Worm (Caenorhabditis elegans) whole organism, L2 larva: ENCODE results near the gene F21C10.9.

Experiments
- C34F6.9 ChIP-seq: fragments of 150-350 bp; optimal IDR thresholded peaks from 2 replicates; lab custom pipeline; 2014; ENCODE audit warnings: missing biosample characterization, missing genetic modification characterization
- F13H6.1 ChIP-seq: sonication (generic microtip); optimal IDR thresholded peaks from 2 replicates; lab custom pipeline; 2016; ENCODE audit warnings: missing genetic modification characterization, missing compliant biosample characterization
- R02D3.7 ChIP-seq: fragments of 150-350 bp; optimal IDR thresholded peaks from 2 replicates; lab custom pipeline; 2014; ENCODE audit warnings: missing biosample characterization, missing genetic modification characterization
- Y55F3AM.14 ChIP-seq: fragments of 200-800 bp; sonication (Bioruptor generic); optimal IDR thresholded peaks from 2 replicates; lab custom pipeline; 2018; ENCODE audit warnings: mild to moderate bottlenecking, missing genetic modification characterization, missing compliant biosample characterization
- ZK546.5 ChIP-seq: sonication (generic microtip); optimal IDR thresholded peaks from 2 replicates; lab custom pipeline; 2017; ENCODE audit warnings: missing biosample characterization, missing genetic modification characterization
- ceh-16 ChIP-seq: fragments of 150-350 bp; optimal IDR thresholded peaks from 2 replicates; lab custom pipeline; 2014; ENCODE audit warnings: missing biosample characterization, missing genetic modification characterization
- crh-2 ChIP-seq: sonication (generic microtip); optimal IDR thresholded peaks from 2 replicates; lab custom pipeline; 2017; ENCODE audit warnings: missing biosample characterization, missing genetic modification characterization
- dmd-4 ChIP-seq: sonication (generic microtip); optimal IDR thresholded peaks from 2 replicates; lab custom pipeline; 2017; ENCODE audit warnings: missing biosample characterization, missing genetic modification characterization
- fos-1 ChIP-seq: fragments of 150-350 bp; optimal IDR thresholded peaks from 2 replicates; lab custom pipeline; 2014; ENCODE audit warnings: missing biosample characterization, missing genetic modification characterization
- gmeb-1 ChIP-seq: fragments of 150-350 bp; optimal IDR thresholded peaks from 2 replicates; lab custom pipeline; 2014; ENCODE audit warnings: missing biosample characterization, missing genetic modification characterization
- lin-11 ChIP-seq: fragments of 150-350 bp; sonication (generic microtip); optimal IDR thresholded peaks from 2 replicates; lab custom pipeline; 2014; ENCODE audit warnings: missing biosample characterization, missing genetic modification characterization, inconsistent platforms, mixed read lengths
- lin-39 ChIP-seq: fragments of 150-350 bp; optimal IDR thresholded peaks from 2 replicates; lab custom pipeline; 2014; ENCODE audit warnings: missing biosample characterization, missing genetic modification reagents, missing genetic modification characterization
- lsy-2 ChIP-seq, 2 experiments: fragments of 150-350 bp in 1 of 2; sonication (generic microtip) in 1 of 2; optimal IDR thresholded peaks; 2 replicates each; lab custom pipeline; 2014 to 2017; ENCODE audit warnings: missing biosample characterization in 2 of 2, missing genetic modification characterization in 2 of 2
- mbf-1 ChIP-seq: sonication (generic microtip); optimal IDR thresholded peaks from 2 replicates; lab custom pipeline; 2017; ENCODE audit warnings: missing biosample characterization, missing genetic modification characterization
- mdl-1 ChIP-seq, 2 experiments: fragments of 150-350 bp in 1 of 2; sonication (generic microtip) in 1 of 2; optimal IDR thresholded peaks; 2 replicates each; lab custom pipeline; 2017; ENCODE audit warnings: missing biosample characterization in 2 of 2, missing genetic modification characterization in 2 of 2
- nhr-10 ChIP-seq: sonication (generic microtip); optimal IDR thresholded peaks from 2 replicates; lab custom pipeline; 2017; ENCODE audit warnings: missing biosample characterization, missing genetic modification characterization
- nhr-11 ChIP-seq: fragments of 150-350 bp; optimal IDR thresholded peaks from 2 replicates; lab custom pipeline; 2014; ENCODE audit warnings: missing biosample characterization, missing genetic modification characterization
- nhr-12 ChIP-seq: fragments of 150-350 bp; optimal IDR thresholded peaks from 2 replicates; lab custom pipeline; 2014; ENCODE audit warnings: missing biosample characterization, missing genetic modification characterization
- nhr-129 ChIP-seq: fragments of 150-350 bp; optimal IDR thresholded peaks from 2 replicates; lab custom pipeline; 2014; ENCODE audit warnings: missing biosample characterization, missing genetic modification characterization
- nhr-21 ChIP-seq: fragments of 150-350 bp; optimal IDR thresholded peaks from 2 replicates; lab custom pipeline; 2014; ENCODE audit warnings: missing biosample characterization, missing genetic modification characterization
- nhr-23 ChIP-seq: fragments of 150-350 bp; optimal IDR thresholded peaks from 2 replicates; lab custom pipeline; 2014; ENCODE audit warnings: missing biosample characterization, missing genetic modification reagents, missing genetic modification characterization
- nhr-237 ChIP-seq: fragments of 150-350 bp; optimal IDR thresholded peaks from 2 replicates; lab custom pipeline; 2014; ENCODE audit warnings: missing biosample characterization, missing genetic modification characterization
- nhr-25 ChIP-seq: fragments of 150-350 bp; sonication (generic microtip); optimal IDR thresholded peaks from 3 replicates; lab custom pipeline; 2014; ENCODE audit warnings: missing biosample characterization, missing genetic modification characterization
- nhr-77 ChIP-seq: fragments of 150-350 bp; optimal IDR thresholded peaks from 2 replicates; lab custom pipeline; 2014; ENCODE audit warnings: missing biosample characterization, missing genetic modification characterization
- peb-1 ChIP-seq: fragments of 150-350 bp; optimal IDR thresholded peaks from 2 replicates; lab custom pipeline; 2014; ENCODE audit warnings: missing biosample characterization, missing genetic modification characterization
- sma-3 ChIP-seq: sonication (generic microtip); optimal IDR thresholded peaks from 2 replicates; lab custom pipeline; 2016; ENCODE audit warnings: missing genetic modification reagents, missing genetic modification characterization, missing compliant biosample characterization
- sma-9 ChIP-seq, 2 experiments: fragments of 150-350 bp in 1 of 2; sonication (generic microtip) in 1 of 2; optimal IDR thresholded peaks; 2 replicates each; lab custom pipeline; 2014 to 2016; ENCODE audit warnings: missing genetic modification characterization in 2 of 2, mild to moderate bottlenecking in 1 of 2, missing biosample characterization in 1 of 2, missing compliant biosample characterization in 1 of 2, missing genetic modification reagents in 1 of 2, moderate library complexity in 1 of 2
- unc-39 ChIP-seq: fragments of 150-350 bp; optimal IDR thresholded peaks from 2 replicates; lab custom pipeline; 2014; ENCODE audit warnings: missing biosample characterization, missing genetic modification characterization
- unc-55 ChIP-seq: fragments of 150-350 bp; sonication (generic microtip); optimal IDR thresholded peaks from 3 replicates; lab custom pipeline; 2014; ENCODE audit warnings: missing biosample characterization, missing genetic modification reagents, missing genetic modification characterization
- unc-62 ChIP-seq: fragments of 150-350 bp; optimal IDR thresholded peaks from 2 replicates; lab custom pipeline; 2014; ENCODE audit warnings: missing biosample characterization, missing genetic modification reagents, missing genetic modification characterization
- zag-1 ChIP-seq: fragments of 150-350 bp; optimal IDR thresholded peaks from 2 replicates; lab custom pipeline; 2014; ENCODE audit warnings: missing biosample characterization, missing genetic modification characterization
- ztf-11 ChIP-seq: sonication (generic microtip); optimal IDR thresholded peaks from 2 replicates; lab custom pipeline; 2017; ENCODE audit warnings: missing biosample characterization, missing genetic modification characterization
- ztf-4 ChIP-seq: fragments of 150-350 bp; optimal IDR thresholded peaks from 2 replicates; lab custom pipeline; 2014; ENCODE audit warnings: missing biosample characterization, missing genetic modification characterization

The F21C10.9 gene

ce11 chrV:9098280-9098973, at the start of gene F21C10.9:
Gene F21C10.9 (minus strand): TSS chrV:9098696.
- TF ChIP-seq ceh-16 (tag; lab: Kevin White, UChicago) (no peak), fos-1 (tag; lab: Kevin White, UChicago) (peak; percentile 5)

ce11 chrV:9148151-9148550, 49.7 kb upstream of the F21C10.9 start:
- peak; percentile 54 for TF ChIP-seq sma-9 (GFP tag; optimal IDR thresholded peaks at IDR 0.05; lab: Kevin White, UChicago)
- TF ChIP-seq sma-9 (tag; optimal IDR thresholded peaks at IDR 0.05; lab: Kevin White, UChicago): no peak
- TF ChIP-seq F13H6.1 (tag; lab: Kevin White, UChicago): no peak

ce11 chrV:9146849-9147557, 48.5 kb upstream of the F21C10.9 start, which contains the start of gene spl-2:
Gene spl-2 (minus strand): TSS chrV:9146899.
- TF ChIP-seq unc-55 (GFP tag; lab: Kevin White, UChicago): no peak
- TF ChIP-seq Y55F3AM.14 (GFP tag; lab: Kevin White, UChicago): no peak
- TF ChIP-seq nhr-21 (tag; lab: Kevin White, UChicago): peak; percentile 50
- no peak for TF ChIP-seq nhr-77 (tag; lab: Kevin White, UChicago)
- no peak for TF ChIP-seq nhr-11 (tag; lab: Kevin White, UChicago)
- TF ChIP-seq unc-39 (tag; lab: Kevin White, UChicago): no peak
- no peak for TF ChIP-seq C34F6.9 (tag; lab: Kevin White, UChicago)
- no peak for TF ChIP-seq ZK546.5 (tag; lab: Kevin White, UChicago)
- TF ChIP-seq mdl-1 (tag; optimal IDR thresholded peaks at IDR 0.05; lab: Kevin White, UChicago): no peak
- no peak for TF ChIP-seq ztf-11 (tag; lab: Kevin White, UChicago)
- TF ChIP-seq unc-62 (GFP tag; lab: Kevin White, UChicago): no peak
- no peak for TF ChIP-seq peb-1 (tag; lab: Kevin White, UChicago)
- peak; percentile 47 for TF ChIP-seq nhr-25
- TF ChIP-seq lsy-2 (tag; optimal IDR thresholded peaks at IDR 0.05; lab: Kevin White, UChicago): no peak
- TF ChIP-seq sma-3 (GFP tag; lab: Kevin White, UChicago): peak; percentile 29
- no peak for TF ChIP-seq zag-1
- no peak for TF ChIP-seq dmd-4
- TF ChIP-seq gmeb-1 (tag; lab: Kevin White, UChicago): no peak
- TF ChIP-seq nhr-129 (tag; lab: Kevin White, UChicago): peak; percentile 23
- TF ChIP-seq sma-9 (GFP tag; optimal IDR thresholded peaks at IDR 0.05; lab: Kevin White, UChicago): peak; percentile 35
- no peak for TF ChIP-seq sma-9 (tag; optimal IDR thresholded peaks at IDR 0.05; lab: Kevin White, UChicago)
- TF ChIP-seq nhr-237 (tag; lab: Kevin White, UChicago): no peak
- TF ChIP-seq lin-39 (tag; lab: Kevin White, UChicago): no peak
- no peak for TF ChIP-seq ztf-4 (tag; lab: Kevin White, UChicago)
- no peak for TF ChIP-seq mbf-1 (tag; lab: Kevin White, UChicago)
- TF ChIP-seq nhr-23 (tag; lab: Kevin White, UChicago): no peak
- TF ChIP-seq lin-11 (tag; lab: Kevin White, UChicago): no peak
- no peak for TF ChIP-seq R02D3.7 (tag; lab: Kevin White, UChicago)
- no peak for TF ChIP-seq nhr-10 (tag; lab: Kevin White, UChicago)
- no peak for TF ChIP-seq crh-2

ce11 chrV:9146196-9146595, 47.7 kb upstream of the F21C10.9 start:
- peak; percentile 22 for TF ChIP-seq gmeb-1 (tag; lab: Kevin White, UChicago)
- TF ChIP-seq nhr-12: no peak
- peak; percentile 16 for TF ChIP-seq fos-1 (tag; lab: Kevin White, UChicago)
- TF ChIP-seq sma-9 (GFP tag; optimal IDR thresholded peaks at IDR 0.05; lab: Kevin White, UChicago): peak; percentile 2
- TF ChIP-seq sma-9 (tag; optimal IDR thresholded peaks at IDR 0.05; lab: Kevin White, UChicago): no peak
- TF ChIP-seq, all 48 proteins: peak for 3
